Worm (Caenorhabditis elegans) whole organism, L2 larva: ENCODE measurements around the gene fkh-7.

Experiments used
- C34F6.9 ChIP-seq: fragments of 150-350 bp; optimal IDR thresholded peaks from 2 replicates; lab custom pipeline; 2014; ENCODE audit warnings: missing biosample characterization, missing genetic modification characterization
- F13H6.1 ChIP-seq: sonication (generic microtip); optimal IDR thresholded peaks from 2 replicates; lab custom pipeline; 2016; ENCODE audit warnings: missing genetic modification characterization, missing compliant biosample characterization
- R02D3.7 ChIP-seq: fragments of 150-350 bp; optimal IDR thresholded peaks from 2 replicates; lab custom pipeline; 2014; ENCODE audit warnings: missing biosample characterization, missing genetic modification characterization
- Y55F3AM.14 ChIP-seq: fragments of 200-800 bp; sonication (Bioruptor generic); optimal IDR thresholded peaks from 2 replicates; lab custom pipeline; 2018; ENCODE audit warnings: mild to moderate bottlenecking, missing genetic modification characterization, missing compliant biosample characterization
- ZK546.5 ChIP-seq: sonication (generic microtip); optimal IDR thresholded peaks from 2 replicates; lab custom pipeline; 2017; ENCODE audit warnings: missing biosample characterization, missing genetic modification characterization
- alr-1 ChIP-seq: fragments of 150-350 bp; optimal IDR thresholded peaks from 2 replicates; lab custom pipeline; 2014; ENCODE audit warnings: missing biosample characterization, missing genetic modification characterization
- aly-2 ChIP-seq: fragments of 150-350 bp; optimal IDR thresholded peaks from 2 replicates; lab custom pipeline; 2014; ENCODE audit warnings: missing biosample characterization, missing genetic modification characterization
- ama-1 ChIP-seq: fragments of 150-350 bp; optimal IDR thresholded peaks from 2 replicates; lab custom pipeline; 2018; ENCODE audit warnings: inconsistent platforms
- blmp-1 ChIP-seq: sonication (generic microtip); optimal IDR thresholded peaks from 2 replicates; lab custom pipeline; 2017; ENCODE audit warnings: missing genetic modification characterization, mild to moderate bottlenecking, missing compliant biosample characterization, antibody characterized with exemption, moderate library complexity; ENCODE audit not compliant: insufficient read depth
- ceh-16 ChIP-seq: fragments of 150-350 bp; optimal IDR thresholded peaks from 2 replicates; lab custom pipeline; 2014; ENCODE audit warnings: missing biosample characterization, missing genetic modification characterization
- ceh-82 ChIP-seq: fragments of 150-350 bp; optimal IDR thresholded peaks from 2 replicates; lab custom pipeline; 2014; ENCODE audit warnings: missing biosample characterization, missing genetic modification characterization
- crh-2 ChIP-seq: sonication (generic microtip); optimal IDR thresholded peaks from 2 replicates; lab custom pipeline; 2017; ENCODE audit warnings: missing biosample characterization, missing genetic modification characterization
- dmd-4 ChIP-seq: sonication (generic microtip); optimal IDR thresholded peaks from 2 replicates; lab custom pipeline; 2017; ENCODE audit warnings: missing biosample characterization, missing genetic modification characterization
- egl-27 ChIP-seq: sonication (generic microtip); optimal IDR thresholded peaks from 3 replicates; lab custom pipeline; 2017; ENCODE audit warnings: missing biosample characterization, missing genetic modification reagents, missing genetic modification characterization
- elt-1 ChIP-seq: fragments of 150-350 bp; optimal IDR thresholded peaks from 2 replicates; lab custom pipeline; 2014; ENCODE audit warnings: missing biosample characterization, missing genetic modification characterization
- elt-3 ChIP-seq: sonication (generic microtip); optimal IDR thresholded peaks from 2 replicates; lab custom pipeline; 2017; ENCODE audit warnings: missing biosample characterization, missing genetic modification characterization
- fos-1 ChIP-seq: fragments of 150-350 bp; optimal IDR thresholded peaks from 2 replicates; lab custom pipeline; 2014; ENCODE audit warnings: missing biosample characterization, missing genetic modification characterization
- gmeb-1 ChIP-seq: fragments of 150-350 bp; optimal IDR thresholded peaks from 2 replicates; lab custom pipeline; 2014; ENCODE audit warnings: missing biosample characterization, missing genetic modification characterization
- lin-11 ChIP-seq: fragments of 150-350 bp; sonication (generic microtip); optimal IDR thresholded peaks from 2 replicates; lab custom pipeline; 2014; ENCODE audit warnings: missing biosample characterization, missing genetic modification characterization, inconsistent platforms, mixed read lengths
- lin-13 ChIP-seq: fragments of 150-350 bp; optimal IDR thresholded peaks from 2 replicates; lab custom pipeline; 2014; ENCODE audit warnings: missing biosample characterization, missing genetic modification reagents, missing genetic modification characterization
- lin-39 ChIP-seq: fragments of 150-350 bp; optimal IDR thresholded peaks from 2 replicates; lab custom pipeline; 2014; ENCODE audit warnings: missing biosample characterization, missing genetic modification reagents, missing genetic modification characterization
- lsy-2 ChIP-seq, 2 experiments: fragments of 150-350 bp in 1 of 2; sonication (generic microtip) in 1 of 2; optimal IDR thresholded peaks; 2 replicates each; lab custom pipeline; 2014 to 2017; ENCODE audit warnings: missing biosample characterization in 2 of 2, missing genetic modification characterization in 2 of 2
- mab-5 ChIP-seq: fragments of 150-350 bp; optimal IDR thresholded peaks from 2 replicates; lab custom pipeline; 2014; ENCODE audit warnings: missing biosample characterization, missing genetic modification characterization
- mbf-1 ChIP-seq: sonication (generic microtip); optimal IDR thresholded peaks from 2 replicates; lab custom pipeline; 2017; ENCODE audit warnings: missing biosample characterization, missing genetic modification characterization
- mdl-1 ChIP-seq, 2 experiments: fragments of 150-350 bp in 1 of 2; sonication (generic microtip) in 1 of 2; optimal IDR thresholded peaks; 2 replicates each; lab custom pipeline; 2017; ENCODE audit warnings: missing biosample characterization in 2 of 2, missing genetic modification characterization in 2 of 2
- nhr-10 ChIP-seq: sonication (generic microtip); optimal IDR thresholded peaks from 2 replicates; lab custom pipeline; 2017; ENCODE audit warnings: missing biosample characterization, missing genetic modification characterization
- nhr-11 ChIP-seq: fragments of 150-350 bp; optimal IDR thresholded peaks from 2 replicates; lab custom pipeline; 2014; ENCODE audit warnings: missing biosample characterization, missing genetic modification characterization
- nhr-12 ChIP-seq: fragments of 150-350 bp; optimal IDR thresholded peaks from 2 replicates; lab custom pipeline; 2014; ENCODE audit warnings: missing biosample characterization, missing genetic modification characterization
- nhr-129 ChIP-seq: fragments of 150-350 bp; optimal IDR thresholded peaks from 2 replicates; lab custom pipeline; 2014; ENCODE audit warnings: missing biosample characterization, missing genetic modification characterization
- nhr-21 ChIP-seq: fragments of 150-350 bp; optimal IDR thresholded peaks from 2 replicates; lab custom pipeline; 2014; ENCODE audit warnings: missing biosample characterization, missing genetic modification characterization
- nhr-23 ChIP-seq: fragments of 150-350 bp; optimal IDR thresholded peaks from 2 replicates; lab custom pipeline; 2014; ENCODE audit warnings: missing biosample characterization, missing genetic modification reagents, missing genetic modification characterization
- nhr-237 ChIP-seq: fragments of 150-350 bp; optimal IDR thresholded peaks from 2 replicates; lab custom pipeline; 2014; ENCODE audit warnings: missing biosample characterization, missing genetic modification characterization
- nhr-25 ChIP-seq: fragments of 150-350 bp; sonication (generic microtip); optimal IDR thresholded peaks from 3 replicates; lab custom pipeline; 2014; ENCODE audit warnings: missing biosample characterization, missing genetic modification characterization
- nhr-6 ChIP-seq: fragments of 150-350 bp; optimal IDR thresholded peaks from 2 replicates; lab custom pipeline; 2014; ENCODE audit warnings: missing biosample characterization, missing genetic modification characterization
- nhr-77 ChIP-seq: fragments of 150-350 bp; optimal IDR thresholded peaks from 2 replicates; lab custom pipeline; 2014; ENCODE audit warnings: missing biosample characterization, missing genetic modification characterization
- peb-1 ChIP-seq: fragments of 150-350 bp; optimal IDR thresholded peaks from 2 replicates; lab custom pipeline; 2014; ENCODE audit warnings: missing biosample characterization, missing genetic modification characterization
- sem-4 ChIP-seq: fragments of 150-350 bp; optimal IDR thresholded peaks from 2 replicates; lab custom pipeline; 2014; ENCODE audit warnings: missing biosample characterization, missing genetic modification reagents, missing genetic modification characterization
- skn-1 ChIP-seq: sonication (generic microtip); optimal IDR thresholded peaks from 2 replicates; lab custom pipeline; 2017; ENCODE audit warnings: missing biosample characterization, missing genetic modification characterization
- sma-3 ChIP-seq: sonication (generic microtip); optimal IDR thresholded peaks from 2 replicates; lab custom pipeline; 2016; ENCODE audit warnings: missing genetic modification reagents, missing genetic modification characterization, missing compliant biosample characterization
- sma-9 ChIP-seq, 2 experiments: fragments of 150-350 bp in 1 of 2; sonication (generic microtip) in 1 of 2; optimal IDR thresholded peaks; 2 replicates each; lab custom pipeline; 2014 to 2016; ENCODE audit warnings: missing genetic modification characterization in 2 of 2, mild to moderate bottlenecking in 1 of 2, missing biosample characterization in 1 of 2, missing compliant biosample characterization in 1 of 2, missing genetic modification reagents in 1 of 2, moderate library complexity in 1 of 2
- snpc-4 ChIP-seq: fragments of 150-350 bp; optimal IDR thresholded peaks from 2 replicates; lab custom pipeline; 2014; ENCODE audit warnings: missing biosample characterization, missing genetic modification characterization
- unc-39 ChIP-seq: fragments of 150-350 bp; optimal IDR thresholded peaks from 2 replicates; lab custom pipeline; 2014; ENCODE audit warnings: missing biosample characterization, missing genetic modification characterization
- unc-55 ChIP-seq: fragments of 150-350 bp; sonication (generic microtip); optimal IDR thresholded peaks from 3 replicates; lab custom pipeline; 2014; ENCODE audit warnings: missing biosample characterization, missing genetic modification reagents, missing genetic modification characterization
- unc-62 ChIP-seq: fragments of 150-350 bp; optimal IDR thresholded peaks from 2 replicates; lab custom pipeline; 2014; ENCODE audit warnings: missing biosample characterization, missing genetic modification reagents, missing genetic modification characterization
- zag-1 ChIP-seq: fragments of 150-350 bp; optimal IDR thresholded peaks from 2 replicates; lab custom pipeline; 2014; ENCODE audit warnings: missing biosample characterization, missing genetic modification characterization
- ztf-1 ChIP-seq: fragments of 200-800 bp; sonication (Bioruptor generic); conservative IDR thresholded peaks from 2 replicates; pipeline ENCODE4 v1.3.6; 2022; ENCODE audit warnings: missing genetic modification characterization, missing compliant biosample characterization
- ztf-11 ChIP-seq: sonication (generic microtip); optimal IDR thresholded peaks from 2 replicates; lab custom pipeline; 2017; ENCODE audit warnings: missing biosample characterization, missing genetic modification characterization
- ztf-4 ChIP-seq: fragments of 150-350 bp; optimal IDR thresholded peaks from 2 replicates; lab custom pipeline; 2014; ENCODE audit warnings: missing biosample characterization, missing genetic modification characterization

Gene fkh-7

DNA sequence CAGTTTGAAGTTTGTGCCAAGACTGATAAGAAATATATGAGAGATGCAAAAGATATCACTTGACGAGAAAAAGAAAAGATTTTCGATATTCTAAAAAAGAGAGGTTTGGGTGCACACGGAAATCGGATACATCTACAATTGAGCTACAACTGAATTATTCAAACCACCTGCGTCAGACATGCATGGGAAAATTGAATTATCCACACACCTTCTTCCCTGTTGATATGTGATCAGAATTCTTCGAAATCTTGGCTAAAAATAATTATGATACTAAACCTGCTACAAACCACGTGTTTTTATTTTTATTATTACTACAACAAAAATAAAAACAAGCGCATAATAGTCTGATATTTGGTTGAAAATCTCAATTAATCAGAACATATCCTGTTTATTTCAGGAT, 73.7 kb downstream of the fkh-7 start:
- TF ChIP-seq fos-1 (tag; lab: Kevin White, UChicago), result peak; percentile 13
- no peak for TF ChIP-seq nhr-129 (tag; lab: Kevin White, UChicago)
- peak in 1 of 2 experiments; percentile 17 for TF ChIP-seq lsy-2 (tag; optimal IDR thresholded peaks at IDR 0.05; lab: Kevin White, UChicago)
- TF ChIP-seq sma-9 (GFP tag; optimal IDR thresholded peaks at IDR 0.05; lab: Kevin White, UChicago), result peak; percentile 44
- TF ChIP-seq sma-9 (tag; optimal IDR thresholded peaks at IDR 0.05; lab: Kevin White, UChicago), result no peak

DNA sequence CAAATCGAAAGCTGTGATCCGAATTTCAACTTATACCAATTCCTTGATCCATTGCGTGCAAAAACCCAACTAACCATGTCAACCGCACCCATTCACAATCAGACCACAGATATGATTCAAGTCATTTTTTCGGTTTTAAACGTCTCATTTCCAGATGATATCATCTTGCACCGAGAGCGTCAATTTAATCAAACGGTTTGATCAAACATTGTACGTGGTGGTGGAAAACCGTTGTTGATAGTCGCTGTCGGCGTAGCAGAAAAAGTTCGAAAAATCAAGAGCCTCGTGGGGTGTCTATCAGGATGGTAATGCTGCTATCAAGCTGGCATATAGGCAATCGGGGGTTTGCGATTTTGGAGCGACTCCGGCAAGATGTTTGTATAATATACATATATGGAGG, 74.4 kb downstream of the fkh-7 start:
- peak; percentile 78 for TF ChIP-seq sma-9 (GFP tag; optimal IDR thresholded peaks at IDR 0.05; lab: Kevin White, UChicago)
- no peak for TF ChIP-seq sma-9 (tag; optimal IDR thresholded peaks at IDR 0.05; lab: Kevin White, UChicago)
- no peak for TF ChIP-seq nhr-25 (tag; lab: Kevin White, UChicago)
- TF ChIP-seq nhr-237 (tag; lab: Kevin White, UChicago), result no peak
- TF ChIP-seq peb-1, result no peak
- TF ChIP-seq nhr-12 (tag; lab: Kevin White, UChicago), result no peak
- no peak for TF ChIP-seq blmp-1 (tag; lab: Kevin White, UChicago)
- no peak for TF ChIP-seq zag-1 (tag; lab: Kevin White, UChicago)
- TF ChIP-seq fos-1 (tag; lab: Kevin White, UChicago), result peak; percentile 28
- no peak for TF ChIP-seq lin-11 (tag; lab: Kevin White, UChicago)
- no peak for TF ChIP-seq mbf-1 (tag; lab: Kevin White, UChicago)
- TF ChIP-seq nhr-77, result no peak
- TF ChIP-seq ztf-11 (tag; lab: Kevin White, UChicago), result no peak
- TF ChIP-seq snpc-4 (tag; lab: Kevin White, UChicago), result no peak

DNA sequence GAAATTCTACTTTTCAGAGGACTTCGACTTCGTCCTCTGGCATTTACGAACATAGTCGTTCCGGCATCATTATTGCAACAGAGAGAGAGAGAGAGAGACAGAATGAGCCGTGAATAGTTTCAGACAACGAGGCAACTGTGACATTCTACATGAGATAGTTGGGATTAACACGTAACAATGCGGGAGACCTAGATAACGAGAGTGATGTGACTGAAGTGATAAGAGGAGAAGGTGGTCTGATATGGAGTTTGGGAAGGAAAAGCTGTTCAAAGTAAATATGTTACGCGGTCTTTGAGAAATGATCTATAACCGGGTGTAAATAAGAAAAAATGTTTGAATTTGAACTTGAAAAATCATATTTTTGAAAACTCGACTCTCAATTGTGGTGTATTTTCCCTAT, 75.0 kb downstream of the fkh-7 start:
- no peak for TF ChIP-seq alr-1 (tag; lab: Kevin White, UChicago)
- no peak for TF ChIP-seq egl-27 (tag; lab: Kevin White, UChicago)
- no peak for TF ChIP-seq elt-3 (tag; lab: Kevin White, UChicago)
- TF ChIP-seq nhr-25 (tag; lab: Kevin White, UChicago), result no peak
- no peak for TF ChIP-seq nhr-77
- peak; percentile 81 for TF ChIP-seq fos-1 (tag; lab: Kevin White, UChicago)
- peak; percentile 97 for TF ChIP-seq skn-1
- no peak for TF ChIP-seq aly-2 (tag; lab: Kevin White, UChicago)
- TF ChIP-seq lin-11 (tag; lab: Kevin White, UChicago), result no peak
- TF ChIP-seq nhr-12 (tag; lab: Kevin White, UChicago), result no peak
- no peak for TF ChIP-seq peb-1
- TF ChIP-seq sma-9 (GFP tag; optimal IDR thresholded peaks at IDR 0.05; lab: Kevin White, UChicago), result peak; percentile 86
- TF ChIP-seq sma-9 (tag; optimal IDR thresholded peaks at IDR 0.05; lab: Kevin White, UChicago), result no peak
- no peak for TF ChIP-seq C34F6.9 (tag; lab: Kevin White, UChicago)
- no peak for TF ChIP-seq elt-1
- peak; percentile 6 for TF ChIP-seq gmeb-1 (tag; lab: Kevin White, UChicago)
- no peak for TF ChIP-seq snpc-4 (tag; lab: Kevin White, UChicago)
- no peak for TF ChIP-seq nhr-11 (tag; lab: Kevin White, UChicago)
- TF ChIP-seq nhr-10 (tag; lab: Kevin White, UChicago), result no peak
- TF ChIP-seq ztf-1 (GFP tag; lab: Robert Waterston, UW), result no peak
- TF ChIP-seq nhr-6, result no peak
- peak; percentile 34 for TF ChIP-seq F13H6.1 (tag; lab: Kevin White, UChicago)
- TF ChIP-seq ZK546.5 (tag; lab: Kevin White, UChicago), result no peak
- TF ChIP-seq unc-39 (tag; lab: Kevin White, UChicago), result no peak
- TF ChIP-seq nhr-237 (tag; lab: Kevin White, UChicago), result no peak
- TF ChIP-seq dmd-4 (tag; lab: Kevin White, UChicago), result no peak
- no peak for TF ChIP-seq unc-55 (GFP tag; lab: Kevin White, UChicago)
- no peak for TF ChIP-seq Y55F3AM.14 (GFP tag; lab: Kevin White, UChicago)
- TF ChIP-seq lin-13 (GFP tag; lab: Kevin White, UChicago), result no peak
- TF ChIP-seq nhr-21 (tag; lab: Kevin White, UChicago), result no peak
- TF ChIP-seq mbf-1 (tag; lab: Kevin White, UChicago), result no peak
- TF ChIP-seq blmp-1 (tag; lab: Kevin White, UChicago), result no peak
- no peak for TF ChIP-seq unc-62 (GFP tag; lab: Kevin White, UChicago)
- TF ChIP-seq lsy-2 (tag; optimal IDR thresholded peaks at IDR 0.05; lab: Kevin White, UChicago), result no peak
- no peak for TF ChIP-seq mab-5 (tag; lab: Kevin White, UChicago)
- TF ChIP-seq ztf-4 (tag; lab: Kevin White, UChicago), result no peak
- TF ChIP-seq mdl-1 (tag; optimal IDR thresholded peaks at IDR 0.05; lab: Kevin White, UChicago), result no peak
- peak; percentile 22 for TF ChIP-seq nhr-129 (tag; lab: Kevin White, UChicago)
- TF ChIP-seq nhr-23 (tag; lab: Kevin White, UChicago), result no peak
- TF ChIP-seq zag-1 (tag; lab: Kevin White, UChicago), result no peak
- TF ChIP-seq sem-4 (tag; lab: Kevin White, UChicago), result no peak
- no peak for TF ChIP-seq R02D3.7
- no peak for TF ChIP-seq ama-1
- TF ChIP-seq ceh-82 (tag; lab: Kevin White, UChicago), result no peak
- TF ChIP-seq ceh-16 (tag; lab: Kevin White, UChicago), result no peak
- peak; percentile 64 for TF ChIP-seq crh-2 (tag; lab: Kevin White, UChicago)
- no peak for TF ChIP-seq lin-39
- peak; percentile 18 for TF ChIP-seq sma-3 (GFP tag; lab: Kevin White, UChicago)
